Fruit fly (Drosophila melanogaster) whole organism: ENCODE measurements around the gene CG5877.

ENCODE experiments used
- CG8478 ChIP-seq: fragments of >200 bp; optimal IDR thresholded peaks from 2 replicates; lab custom pipeline; 2018; ENCODE audit warnings: inconsistent platforms
- Dll ChIP-seq: fragments of >200 bp; optimal IDR thresholded peaks from 2 replicates; lab custom pipeline; 2017
- EcR ChIP-seq, 2 experiments: fragments of >200 bp; optimal IDR thresholded peaks; 2 replicates each; lab custom pipeline; 2017; ENCODE audit warnings: missing biosample characterization in 2 of 2, missing genetic modification characterization in 2 of 2, missing genetic modification reagents in 2 of 2
- pan ChIP-seq: fragments of >200 bp; optimal IDR thresholded peaks from 2 replicates; lab custom pipeline; 2017
- psq ChIP-seq: fragments of >200 bp; optimal IDR thresholded peaks from 2 replicates; lab custom pipeline; 2017
- usp ChIP-seq: fragments of >200 bp; optimal IDR thresholded peaks from 2 replicates; lab custom pipeline; 2017; ENCODE audit warnings: missing biosample characterization, missing genetic modification characterization, mixed read lengths

Gene CG5877

dm6 chrX:15292794-15293193, at the start of gene CG5877:
CG5877 (plus strand) TSS chrX:15293031.
- TF ChIP-seq EcR (GFP tag; optimal IDR thresholded peaks at IDR 0.05; lab: Kevin White, UChicago) (no peak), usp (no peak), CG8478 (lab: Kevin White, UChicago) (no peak), pan (lab: Kevin White, UChicago) (no peak), Dll (lab: Kevin White, UChicago) (no peak), psq (lab: Kevin White, UChicago) (no peak)

DNA sequence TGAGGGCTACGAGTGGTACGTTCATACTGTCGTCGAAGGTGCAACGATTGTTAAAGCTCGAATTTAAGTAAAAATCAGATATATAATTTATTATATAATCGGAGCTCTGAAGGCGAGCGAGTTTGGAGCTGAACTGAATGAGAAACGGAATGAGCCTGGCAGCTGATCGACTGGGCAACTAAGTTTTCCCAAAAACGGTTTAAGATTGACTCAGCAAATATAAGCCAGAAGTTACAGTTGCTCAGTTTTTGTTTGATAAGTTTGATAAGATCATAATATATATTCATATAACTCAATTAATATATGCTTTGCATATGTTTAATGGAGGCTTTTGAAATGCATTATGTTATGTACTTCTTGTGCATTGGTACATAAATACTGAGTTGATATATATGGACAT, 48.0 kb upstream of the CG5877 start, which contains the start of gene PPYR1:
PPYR1 (minus strand) TSS at position 101 of the 400 bp plus-strand sequence.
- TF ChIP-seq EcR (GFP tag; optimal IDR thresholded peaks at IDR 0.05; lab: Kevin White, UChicago) (no peak), pan (lab: Kevin White, UChicago) (no peak), CG8478 (lab: Kevin White, UChicago) (no peak), usp (no peak), psq (lab: Kevin White, UChicago) (no peak), Dll (lab: Kevin White, UChicago) (no peak)

dm6 chrX:15259295-15259694, 33.5 kb upstream of the CG5877 start:
- no peak for TF ChIP-seq Dll (lab: Kevin White, UChicago)
- TF ChIP-seq EcR (GFP tag; optimal IDR thresholded peaks at IDR 0.05; lab: Kevin White, UChicago) = no peak
- no peak for TF ChIP-seq CG8478 (lab: Kevin White, UChicago)
- no peak for TF ChIP-seq psq (lab: Kevin White, UChicago)
- no peak for TF ChIP-seq usp
- TF ChIP-seq pan (lab: Kevin White, UChicago) = no peak

dm6 chrX:15272305-15272704, 20.5 kb upstream of the CG5877 start, which contains the start of gene CG9106:
CG9106 (minus strand) TSS chrX:15272405.
- TF ChIP-seq CG8478 (lab: Kevin White, UChicago) (no peak), pan (lab: Kevin White, UChicago) (no peak), Dll (lab: Kevin White, UChicago) (no peak), usp (no peak), psq (lab: Kevin White, UChicago) (no peak), EcR (GFP tag; optimal IDR thresholded peaks at IDR 0.05; lab: Kevin White, UChicago) (no peak)

DNA sequence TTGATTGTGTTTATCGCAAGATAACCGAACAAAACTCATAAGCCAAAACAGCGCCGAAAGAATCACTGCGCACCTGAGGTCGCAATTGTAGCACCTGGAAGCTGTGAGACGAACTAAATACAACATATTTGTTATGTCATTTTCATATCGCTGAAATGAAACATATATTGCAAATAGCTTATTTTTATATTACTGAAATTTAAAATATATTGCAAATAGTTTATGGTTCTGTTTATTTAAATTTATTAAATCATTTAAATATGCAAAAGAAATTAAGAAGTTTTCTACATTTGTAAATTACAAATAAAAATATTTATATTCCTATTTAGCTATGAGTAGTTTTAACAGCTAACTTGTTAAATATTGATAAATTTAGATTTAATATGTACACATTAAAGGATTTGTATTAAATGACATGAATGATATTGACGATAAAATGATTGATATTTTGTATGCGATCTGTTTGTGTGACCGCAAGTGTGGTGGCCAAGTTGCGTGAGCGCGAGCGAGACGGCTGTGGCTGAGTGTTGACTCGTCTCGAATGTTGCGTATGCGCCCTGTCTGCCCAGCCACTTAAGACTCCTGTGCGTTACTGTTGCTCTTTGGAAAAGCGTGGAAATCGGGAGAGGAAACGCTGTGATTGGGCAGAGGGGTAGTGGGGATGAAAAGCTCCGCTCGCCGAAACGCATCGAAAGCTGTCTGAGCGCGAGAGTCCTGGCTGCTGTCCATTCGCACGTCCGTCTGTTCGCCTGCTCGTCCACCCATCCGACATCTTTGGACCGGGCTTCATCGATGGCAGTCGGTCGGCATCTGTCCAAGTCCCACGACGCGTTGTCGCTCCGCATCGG, 4.4 kb downstream of the CG5877 start, which contains the start of gene gce:
gce (plus strand) TSS at position 798 of the 848 bp plus-strand sequence.
- TF ChIP-seq CG8478 (lab: Kevin White, UChicago) (no peak), EcR (GFP tag; optimal IDR thresholded peaks at IDR 0.05; lab: Kevin White, UChicago) (no peak)

DNA sequence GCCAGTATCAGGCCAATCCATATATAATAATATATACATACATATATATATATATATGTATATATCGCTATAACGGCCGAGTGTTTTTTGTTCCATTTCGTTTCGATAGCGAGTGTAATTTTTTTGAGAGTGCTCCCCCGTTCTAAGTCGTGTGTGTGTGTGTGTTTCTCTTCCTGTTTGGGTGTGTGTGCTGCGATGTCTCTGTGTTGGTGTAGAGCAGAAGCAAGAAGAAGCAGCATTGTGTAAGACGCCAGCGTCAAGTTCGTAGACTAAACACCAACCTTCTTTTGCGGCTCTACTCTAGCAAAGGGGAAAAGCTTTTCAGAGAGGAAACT, 5.1 kb downstream of the CG5877 start:
- TF ChIP-seq usp (no peak), Dll (lab: Kevin White, UChicago) (no peak), pan (lab: Kevin White, UChicago) (no peak), CG8478 (lab: Kevin White, UChicago) (no peak), psq (lab: Kevin White, UChicago) (no peak), EcR (GFP tag; optimal IDR thresholded peaks at IDR 0.05; lab: Kevin White, UChicago) (no peak)

DNA sequence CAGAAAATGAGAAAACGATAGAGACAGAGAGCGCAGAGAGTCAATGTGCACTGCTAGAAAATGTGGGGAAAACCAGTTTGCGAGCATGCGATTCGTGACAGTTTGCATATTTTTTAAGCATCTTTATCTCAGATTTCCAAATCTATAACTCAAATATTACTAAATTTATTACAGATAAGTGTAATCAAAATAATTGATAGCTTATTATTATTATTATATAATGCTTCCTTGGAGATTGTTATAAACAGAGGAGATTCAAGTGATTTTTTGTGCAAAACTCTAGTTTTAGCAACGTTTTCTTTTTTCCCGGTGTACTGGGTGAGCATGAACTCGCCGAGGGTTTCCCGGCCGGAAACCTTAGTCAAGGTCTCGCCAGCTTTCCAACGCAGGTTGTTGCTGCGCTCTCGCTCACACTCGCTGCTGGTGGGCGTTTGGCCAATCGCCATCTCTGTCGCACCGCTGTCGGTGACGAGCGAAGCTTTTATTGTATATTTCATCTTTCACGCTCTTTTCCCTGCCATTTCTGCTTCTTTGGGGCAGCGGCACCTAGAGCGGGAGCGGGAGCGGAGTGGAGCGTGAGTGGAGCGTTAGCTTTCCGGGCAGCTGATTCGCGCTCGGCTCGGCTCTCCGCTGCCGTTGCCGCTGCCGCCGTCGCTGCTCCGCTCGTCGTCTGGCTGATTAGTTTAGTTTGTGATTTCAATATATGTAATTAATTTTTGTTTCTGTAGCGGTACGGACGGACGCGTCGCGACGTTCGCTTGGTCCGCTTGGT, 5.7 kb downstream of the CG5877 start:
- TF ChIP-seq CG8478 (lab: Kevin White, UChicago) = no peak
- TF ChIP-seq Dll (lab: Kevin White, UChicago) = peak; percentile 77

- TF ChIP-seq Dll (lab: Kevin White, UChicago) (no peak), EcR (GFP tag; optimal IDR thresholded peaks at IDR 0.05; lab: Kevin White, UChicago) (no peak), pan (lab: Kevin White, UChicago) (no peak), psq (lab: Kevin White, UChicago) (no peak), CG8478 (lab: Kevin White, UChicago) (no peak), usp (no peak)
Measured at dm6 chrX:15299927-15300740, 7.3 kb downstream of the CG5877 start.

- TF ChIP-seq EcR (GFP tag; optimal IDR thresholded peaks at IDR 0.05; lab: Kevin White, UChicago) (no peak), pan (lab: Kevin White, UChicago) (no peak), psq (lab: Kevin White, UChicago) (no peak), Dll (lab: Kevin White, UChicago) (no peak), CG8478 (lab: Kevin White, UChicago) (no peak), usp (no peak)
Measured at dm6 chrX:15301175-15301574, 8.3 kb downstream of the CG5877 start.

- no peak for TF ChIP-seq pan (lab: Kevin White, UChicago)
- no peak for TF ChIP-seq CG8478 (lab: Kevin White, UChicago)
- no peak for TF ChIP-seq psq (lab: Kevin White, UChicago)
- TF ChIP-seq usp = no peak
- TF ChIP-seq Dll (lab: Kevin White, UChicago) = no peak
- no peak for TF ChIP-seq EcR (GFP tag; optimal IDR thresholded peaks at IDR 0.05; lab: Kevin White, UChicago)
Measured at dm6 chrX:15303176-15304115, 10.6 kb downstream of the CG5877 start.
